Fruit fly (Drosophila melanogaster) whole organism: Measurements from ENCODE around the gene Cul6.

Source experiments
- CG8478 ChIP-seq: fragments of >200 bp; optimal IDR thresholded peaks from 2 replicates; lab custom pipeline; 2018; ENCODE audit warnings: inconsistent platforms
- EcR ChIP-seq, 2 experiments: fragments of >200 bp; optimal IDR thresholded peaks; 2 replicates each; lab custom pipeline; 2017; ENCODE audit warnings: missing biosample characterization in 2 of 2, missing genetic modification characterization in 2 of 2, missing genetic modification reagents in 2 of 2
- pan ChIP-seq: fragments of >200 bp; optimal IDR thresholded peaks from 2 replicates; lab custom pipeline; 2017
- psq ChIP-seq: fragments of >200 bp; optimal IDR thresholded peaks from 2 replicates; lab custom pipeline; 2017
- usp ChIP-seq: fragments of >200 bp; optimal IDR thresholded peaks from 2 replicates; lab custom pipeline; 2017; ENCODE audit warnings: missing biosample characterization, missing genetic modification characterization, mixed read lengths

DNA sequence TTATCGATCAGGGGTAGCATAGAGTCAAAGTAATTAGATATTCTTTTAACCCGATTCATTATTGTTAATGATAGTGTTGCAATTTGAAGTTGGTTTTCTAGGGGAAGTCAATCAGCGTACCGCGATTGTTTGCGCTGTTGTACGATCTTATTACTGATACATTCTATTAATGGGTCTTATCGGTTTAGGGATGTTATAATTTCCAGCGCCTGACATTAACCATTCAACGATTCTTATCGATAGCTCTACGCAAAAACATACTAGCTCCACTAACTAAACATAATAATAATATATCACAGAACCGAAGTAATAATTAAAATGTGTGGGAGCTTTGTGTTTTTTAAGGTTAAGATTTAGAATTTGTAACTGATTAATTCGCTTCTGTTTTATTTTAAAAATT is at the start of gene Cul6:
- TF ChIP-seq psq (lab: Kevin White, UChicago) (no peak), EcR (GFP tag; optimal IDR thresholded peaks at IDR 0.05; lab: Kevin White, UChicago) (no peak), CG8478 (lab: Kevin White, UChicago) (no peak), usp (GFP tag; lab: Kevin White, UChicago) (no peak), pan (lab: Kevin White, UChicago) (no peak)
